Worm (Caenorhabditis elegans) whole organism, L1 larva: Measurements from ENCODE around the gene Y47D3A.31.

Experiments
- C16A3.4 ChIP-seq: fragments of 150-350 bp; optimal IDR thresholded peaks from 2 replicates; lab custom pipeline; 2014; ENCODE audit warnings: missing biosample characterization, missing genetic modification characterization
- F16B12.6 ChIP-seq: fragments of 150-350 bp; optimal IDR thresholded peaks from 2 replicates; lab custom pipeline; 2014; ENCODE audit warnings: missing biosample characterization, missing genetic modification characterization
- Y116A8C.19 ChIP-seq: sonication (generic microtip); optimal IDR thresholded peaks from 2 replicates; lab custom pipeline; 2016; ENCODE audit warnings: missing compliant biosample characterization, missing genetic modification characterization, borderline replicate concordance
- alr-1 ChIP-seq: fragments of 200-800 bp; sonication (Bioruptor generic); optimal IDR thresholded peaks from 2 replicates; lab custom pipeline; 2018; ENCODE audit warnings: borderline replicate concordance, mild to moderate bottlenecking, missing genetic modification characterization, missing compliant biosample characterization
- aly-2 ChIP-seq: fragments of 150-350 bp; optimal IDR thresholded peaks from 2 replicates; lab custom pipeline; 2014; ENCODE audit warnings: missing biosample characterization, missing genetic modification characterization
- ama-1 ChIP-seq: fragments of 150-350 bp; optimal IDR thresholded peaks from 2 replicates; lab custom pipeline; 2014
- ceh-82 ChIP-seq, 3 experiments: fragments of 150-350 bp in 1 of 3; sonication (generic microtip) in 2 of 3; optimal IDR thresholded peaks; 2 replicates each; lab custom pipeline; 2014 to 2017; ENCODE audit warnings: missing biosample characterization in 3 of 3, missing genetic modification characterization in 3 of 3
- dsc-1 ChIP-seq: sonication (generic microtip); optimal IDR thresholded peaks from 2 replicates; lab custom pipeline; 2016; ENCODE audit warnings: mild to moderate bottlenecking, missing genetic modification characterization, missing compliant biosample characterization
- efl-1 ChIP-seq, 4 experiments: fragments of 150-350 bp; optimal IDR thresholded peaks in 3 of 4; peaks in 1 of 4; 1 replicate in 1 of 4; 2 replicates in 3 of 4; lab custom pipeline; 2014; ENCODE audit warnings: missing biosample characterization in 2 of 4, missing genetic modification characterization in 2 of 4, missing genetic modification reagents in 2 of 4
- efl-3 ChIP-seq: fragments of 200-800 bp; sonication (Bioruptor generic); optimal IDR thresholded peaks from 2 replicates; lab custom pipeline; 2018; ENCODE audit warnings: mild to moderate bottlenecking, missing genetic modification characterization, missing compliant biosample characterization
- egl-13 ChIP-seq: sonication (generic microtip); optimal IDR thresholded peaks from 2 replicates; lab custom pipeline; 2016; ENCODE audit warnings: missing genotype, missing genetic modification reagents, missing genetic modification characterization, missing compliant biosample characterization
- elt-2 ChIP-seq: sonication (generic microtip); optimal IDR thresholded peaks from 2 replicates; lab custom pipeline; 2016; ENCODE audit warnings: missing genetic modification characterization, mild to moderate bottlenecking, inconsistent platforms, missing compliant biosample characterization, missing genetic modification reagents
- ets-5 ChIP-seq: fragments of 200-800 bp; sonication (Bioruptor generic); IDR thresholded peaks from 2 replicates; pipeline ENCODE4 v1.3.6; 2022; ENCODE audit warnings: missing genetic modification characterization, missing compliant biosample characterization
- fkh-10 ChIP-seq: sonication (generic microtip); optimal IDR thresholded peaks from 2 replicates; lab custom pipeline; 2017; ENCODE audit warnings: missing biosample characterization, missing genetic modification reagents, missing genetic modification characterization
- fkh-4 ChIP-seq: sonication (generic microtip); optimal IDR thresholded peaks from 2 replicates; lab custom pipeline; 2016; ENCODE audit warnings: missing compliant biosample characterization, missing genetic modification characterization, borderline replicate concordance
- hlh-17 ChIP-seq: fragments of 200-800 bp; sonication (Bioruptor generic); optimal IDR thresholded peaks from 2 replicates; lab custom pipeline; 2018; ENCODE audit warnings: missing genetic modification characterization, mild to moderate bottlenecking, missing compliant biosample characterization, moderate library complexity, borderline replicate concordance
- hlh-4 ChIP-seq: sonication (generic microtip); optimal IDR thresholded peaks from 2 replicates; lab custom pipeline; 2016; ENCODE audit warnings: mild to moderate bottlenecking, missing genetic modification characterization, missing compliant biosample characterization
- hpl-2 ChIP-seq: fragments of 150-350 bp; optimal IDR thresholded peaks from 2 replicates; lab custom pipeline; 2014; ENCODE audit warnings: missing biosample characterization, missing genetic modification reagents, missing genetic modification characterization
- jun-1 ChIP-seq: fragments of 150-350 bp; optimal IDR thresholded peaks from 2 replicates; lab custom pipeline; 2014; ENCODE audit warnings: missing biosample characterization, missing genetic modification reagents, missing genetic modification characterization
- lir-3 ChIP-seq: sonication (generic microtip); optimal IDR thresholded peaks from 2 replicates; lab custom pipeline; 2016; ENCODE audit warnings: mild to moderate bottlenecking, missing genetic modification characterization, moderate library complexity, missing compliant biosample characterization; ENCODE audit not compliant: poor library complexity
- lsy-2 ChIP-seq, 2 experiments: fragments of 150-350 bp; optimal IDR thresholded peaks; 2 replicates each; lab custom pipeline; 2014; ENCODE audit warnings: missing biosample characterization in 2 of 2, missing genetic modification characterization in 2 of 2
- mdl-1 ChIP-seq, 2 experiments: fragments of 150-350 bp; optimal IDR thresholded peaks; 2 replicates each; lab custom pipeline; 2014 to 2017; ENCODE audit warnings: missing biosample characterization in 2 of 2, missing genetic modification characterization in 2 of 2, inconsistent platforms in 1 of 2
- mep-1 ChIP-seq: fragments of 150-350 bp; optimal IDR thresholded peaks from 2 replicates; lab custom pipeline; 2014; ENCODE audit warnings: missing biosample characterization, missing genetic modification characterization
- nhr-28 ChIP-seq: fragments of 150-350 bp; optimal IDR thresholded peaks from 2 replicates; lab custom pipeline; 2014; ENCODE audit warnings: missing biosample characterization, missing genetic modification characterization
- nhr-47 ChIP-seq: sonication (generic microtip); optimal IDR thresholded peaks from 2 replicates; lab custom pipeline; 2016; ENCODE audit warnings: mild to moderate bottlenecking, missing genetic modification characterization, moderate library complexity, missing compliant biosample characterization
- nhr-71 ChIP-seq: sonication (generic microtip); optimal IDR thresholded peaks from 2 replicates; lab custom pipeline; 2016; ENCODE audit warnings: mild to moderate bottlenecking, missing genetic modification characterization, moderate library complexity, missing compliant biosample characterization
- nhr-76 ChIP-seq: sonication (generic microtip); optimal IDR thresholded peaks from 2 replicates; lab custom pipeline; 2017; ENCODE audit warnings: missing biosample characterization, missing genetic modification characterization
- nhr-77 ChIP-seq: fragments of 150-350 bp; optimal IDR thresholded peaks from 2 replicates; lab custom pipeline; 2014; ENCODE audit warnings: missing biosample characterization, missing genetic modification characterization
- nhr-85 ChIP-seq: sonication (generic microtip); peaks from one replicate; lab custom pipeline; 2016; ENCODE audit warnings: missing genetic modification characterization, inconsistent platforms, missing compliant biosample characterization
- pqm-1 ChIP-seq: sonication (generic microtip); optimal IDR thresholded peaks from 3 replicates; lab custom pipeline; 2017; ENCODE audit warnings: missing biosample characterization, missing genetic modification characterization
- rnt-1 ChIP-seq: sonication (generic microtip); optimal IDR thresholded peaks from 2 replicates; lab custom pipeline; 2016; ENCODE audit warnings: mild to moderate bottlenecking, missing genetic modification characterization, moderate library complexity, missing compliant biosample characterization
- skn-1 ChIP-seq: fragments of 150-350 bp; optimal IDR thresholded peaks from 2 replicates; lab custom pipeline; 2014; ENCODE audit warnings: missing biosample characterization, missing genetic modification characterization
- sox-4 ChIP-seq: sonication (generic microtip); optimal IDR thresholded peaks from 2 replicates; lab custom pipeline; 2016; ENCODE audit warnings: missing genetic modification characterization, missing compliant biosample characterization
- sup-37 ChIP-seq: fragments of 200-800 bp; sonication (Bioruptor generic); optimal IDR thresholded peaks from 2 replicates; lab custom pipeline; 2018; ENCODE audit warnings: mild to moderate bottlenecking, missing genetic modification characterization, missing compliant biosample characterization
- swsn-7 ChIP-seq: sonication (generic microtip); optimal IDR thresholded peaks from 2 replicates; lab custom pipeline; 2016; ENCODE audit warnings: missing genetic modification characterization, missing compliant biosample characterization
- unc-30 ChIP-seq: sonication (generic microtip); optimal IDR thresholded peaks from 2 replicates; lab custom pipeline; 2017; ENCODE audit warnings: missing biosample characterization, missing genetic modification characterization
- unc-86 ChIP-seq: sonication (generic microtip); optimal IDR thresholded peaks from 2 replicates; lab custom pipeline; 2016; ENCODE audit warnings: missing genetic modification characterization, missing compliant biosample characterization
- xbp-1 ChIP-seq: sonication (generic microtip); optimal IDR thresholded peaks from 2 replicates; lab custom pipeline; 2016; ENCODE audit warnings: missing genetic modification characterization, missing compliant biosample characterization
- ztf-11 ChIP-seq, 2 experiments: sonication (generic microtip); optimal IDR thresholded peaks; 2 replicates each; lab custom pipeline; 2016 to 2017; ENCODE audit warnings: missing genetic modification characterization in 2 of 2, missing biosample characterization in 1 of 2, missing compliant biosample characterization in 1 of 2

Y47D3A.31 gene

ce11 chrIII:11175642-11176217 lies 18.7 kb upstream of the Y47D3A.31 start:
- TF ChIP-seq lir-3 (no peak), hlh-4 (tag; lab: Kevin White, UChicago) (no peak), nhr-28 (tag; lab: Kevin White, UChicago) (no peak), Y116A8C.19 (tag; lab: Kevin White, UChicago) (no peak), pqm-1 (no peak), nhr-85 (no peak), dsc-1 (tag; lab: Kevin White, UChicago) (no peak), fkh-10 (GFP tag; lab: Kevin White, UChicago) (no peak), nhr-76 (tag; lab: Kevin White, UChicago) (no peak)

ce11 chrIII:11172232-11172713 lies 15.3 kb upstream of the Y47D3A.31 start:
- TF ChIP-seq C16A3.4 (tag; lab: Kevin White, UChicago) (no peak), ceh-82 (tag; optimal IDR thresholded peaks at IDR 0.05; lab: Kevin White, UChicago) (no peak), efl-1 (optimal IDR thresholded peaks at IDR 0.05; lab: Kevin White, UChicago) (no peak), efl-1 (GFP tag; optimal IDR thresholded peaks at IDR 0.05 in 1 of 2; lab: Kevin White, UChicago) (no peak), unc-86 (tag; lab: Kevin White, UChicago) (no peak), hpl-2 (GFP tag; lab: Kevin White, UChicago) (no peak), rnt-1 (tag; lab: Kevin White, UChicago) (no peak)

- TF ChIP-seq nhr-71 (tag; lab: Kevin White, UChicago) (no peak), aly-2 (tag; lab: Kevin White, UChicago) (no peak), efl-3 (GFP tag; lab: Kevin White, UChicago) (no peak), sox-4 (tag; lab: Kevin White, UChicago) (no peak), F16B12.6 (tag; lab: Kevin White, UChicago) (no peak), hlh-17 (GFP tag; lab: Kevin White, UChicago) (no peak), mep-1 (tag; lab: Kevin White, UChicago) (no peak)
These were observed 13.5 kb upstream of the Y47D3A.31 start for ce11 chrIII:11170509-11170908.

- TF ChIP-seq fkh-4: no peak
- TF ChIP-seq fkh-10 (GFP tag; lab: Kevin White, UChicago): no peak
- no peak for TF ChIP-seq egl-13 (tag; lab: Kevin White, UChicago)
- TF ChIP-seq mdl-1 (tag; optimal IDR thresholded peaks at IDR 0.05; lab: Kevin White, UChicago): no peak
- no peak for TF ChIP-seq ceh-82 (tag; optimal IDR thresholded peaks at IDR 0.05; lab: Kevin White, UChicago)
- TF ChIP-seq unc-30 (tag; lab: Kevin White, UChicago): no peak
- no peak for TF ChIP-seq ztf-11 (tag; optimal IDR thresholded peaks at IDR 0.05; lab: Kevin White, UChicago)
- no peak for TF ChIP-seq alr-1 (tag; lab: Kevin White, UChicago)
- no peak for TF ChIP-seq elt-2 (tag; lab: Kevin White, UChicago)
- TF ChIP-seq ets-5 (GFP tag; lab: Robert Waterston, UW): no peak
These were observed 12.7 kb upstream of the Y47D3A.31 start for ce11 chrIII:11169680-11170079.

ce11 chrIII:11157916-11158315 lies 917 bp upstream of the Y47D3A.31 start:
- TF ChIP-seq nhr-71 (tag; lab: Kevin White, UChicago): no peak
- TF ChIP-seq F16B12.6 (tag; lab: Kevin White, UChicago): no peak
- no peak for TF ChIP-seq nhr-77
- TF ChIP-seq sup-37: no peak
- TF ChIP-seq unc-86 (tag; lab: Kevin White, UChicago): no peak
- TF ChIP-seq lir-3: no peak
- TF ChIP-seq nhr-47 (tag; lab: Kevin White, UChicago): no peak
- TF ChIP-seq jun-1 (tag; lab: Kevin White, UChicago): no peak
- no peak for TF ChIP-seq xbp-1 (tag; lab: Kevin White, UChicago)
- TF ChIP-seq skn-1 (tag; lab: Kevin White, UChicago): no peak
- TF ChIP-seq Y116A8C.19 (tag; lab: Kevin White, UChicago): no peak
- TF ChIP-seq ama-1 (lab: Kevin White, UChicago): no peak
- TF ChIP-seq aly-2 (tag; lab: Kevin White, UChicago): no peak
- no peak for TF ChIP-seq swsn-7 (tag; lab: Kevin White, UChicago)
- TF ChIP-seq lsy-2 (tag; optimal IDR thresholded peaks at IDR 0.05; lab: Kevin White, UChicago): no peak
